Fruit fly (Drosophila melanogaster) whole organism, embryonic: ENCODE data around the gene MTF-1.

Experiments
- Atf-2 ChIP-seq: fragments of 200-800 bp; sonication (Bioruptor generic); optimal IDR thresholded peaks from 2 replicates; lab custom pipeline; 2016; ENCODE audit warnings: missing biosample characterization, missing genetic modification characterization
- CG10543 ChIP-seq: fragments of 200-800 bp; sonication (Bioruptor generic); optimal IDR thresholded peaks from 3 replicates; lab custom pipeline; 2017; ENCODE audit warnings: missing biosample characterization, mild to moderate bottlenecking, missing genetic modification characterization, moderate library complexity
- CG10959 ChIP-seq: fragments of 200-800 bp; sonication (Bioruptor generic); IDR thresholded peaks from 2 replicates; pipeline ENCODE4 v1.3.6; 2022; ENCODE audit warnings: missing biosample characterization, missing genetic modification characterization
- CG11093 ChIP-seq: fragments of 200-800 bp; sonication (Bioruptor generic); IDR thresholded peaks from 3 replicates; pipeline ENCODE4 v1.3.6; 2022; ENCODE audit warnings: missing biosample characterization, missing genetic modification characterization
- CG11504 ChIP-seq: fragments of 200-800 bp; sonication (Bioruptor generic); optimal IDR thresholded peaks from 3 replicates; lab custom pipeline; 2019; ENCODE audit warnings: missing biosample characterization, mild to moderate bottlenecking, missing genetic modification characterization, moderate library complexity
- CG12744 ChIP-seq: fragments of 200-800 bp; sonication (Bioruptor generic); optimal IDR thresholded peaks from 2 replicates; lab custom pipeline; 2016; ENCODE audit warnings: missing biosample characterization, missing genetic modification characterization
- CG13287 ChIP-seq: fragments of 200-800 bp; sonication (Bioruptor generic); IDR thresholded peaks from 2 replicates; pipeline ENCODE4 v1.3.6; 2022; ENCODE audit warnings: missing biosample characterization, missing genetic modification characterization; ENCODE audit not compliant: partially characterized antibody
- CG13894 ChIP-seq: fragments of 200-800 bp; sonication (Bioruptor generic); optimal IDR thresholded peaks from 3 replicates; lab custom pipeline; 2018; ENCODE audit warnings: missing biosample characterization, mild to moderate bottlenecking, missing genetic modification characterization, moderate library complexity
- CG16863 ChIP-seq: fragments of 200-800 bp; sonication (Bioruptor generic); optimal IDR thresholded peaks from 3 replicates; lab custom pipeline; 2016; ENCODE audit warnings: missing biosample characterization, missing genetic modification characterization
- CG17361 ChIP-seq: fragments of 200-800 bp; sonication (Bioruptor generic); IDR thresholded peaks from 3 replicates; pipeline ENCODE4 v1.3.6; 2022; ENCODE audit warnings: missing biosample characterization, missing genetic modification characterization
- CG2199 ChIP-seq: fragments of 200-800 bp; sonication (Bioruptor generic); IDR thresholded peaks from 3 replicates; pipeline ENCODE4 v1.3.6; 2022; ENCODE audit warnings: missing biosample characterization, missing genetic modification characterization
- CG31441 ChIP-seq: fragments of 200-800 bp; sonication (Bioruptor generic); IDR thresholded peaks from 2 replicates; pipeline ENCODE4 v1.3.6; 2022; ENCODE audit warnings: missing biosample characterization, missing genetic modification characterization
- CG3163 ChIP-seq: fragments of 200-800 bp; sonication (Bioruptor generic); optimal IDR thresholded peaks from 3 replicates; lab custom pipeline; 2016; ENCODE audit warnings: missing biosample characterization, missing genetic modification characterization
- CG32772 ChIP-seq: fragments of 200-800 bp; sonication (Bioruptor generic); IDR thresholded peaks from 2 replicates; pipeline ENCODE4 v1.3.6; 2022; ENCODE audit warnings: missing biosample characterization, missing genetic modification characterization
- CG4854 ChIP-seq: fragments of 200-800 bp; sonication (Bioruptor generic); optimal IDR thresholded peaks from 2 replicates; lab custom pipeline; 2016; ENCODE audit warnings: missing biosample characterization, missing genetic modification characterization, inconsistent platforms
- CG6791 ChIP-seq: fragments of 200-800 bp; sonication (Bioruptor generic); IDR thresholded peaks from 3 replicates; pipeline ENCODE4 v1.3.6; 2022; ENCODE audit warnings: missing biosample characterization, missing genetic modification characterization; ENCODE audit not compliant: partially characterized antibody
- CG8089 ChIP-seq: fragments of 200-800 bp; sonication (Bioruptor generic); optimal IDR thresholded peaks from 3 replicates; lab custom pipeline; 2016; ENCODE audit warnings: missing biosample characterization, missing genetic modification characterization
- Dbx ChIP-seq: fragments of 200-800 bp; sonication (Bioruptor generic); IDR thresholded peaks from 3 replicates; pipeline ENCODE4 v1.3.6; 2022; ENCODE audit warnings: missing biosample characterization, missing genetic modification characterization
- Dll ChIP-seq: fragments of 200-800 bp; sonication (Bioruptor generic); IDR thresholded peaks from 4 replicates; pipeline ENCODE4 v1.3.6; 2022; ENCODE audit warnings: missing biosample characterization, missing genetic modification characterization; ENCODE audit not compliant: partially characterized antibody
- Fer1 ChIP-seq: fragments of 200-800 bp; sonication (Bioruptor generic); optimal IDR thresholded peaks from 2 replicates; lab custom pipeline; 2017; ENCODE audit warnings: missing biosample characterization, mild to moderate bottlenecking, missing genetic modification characterization
- Gsc ChIP-seq: fragments of 200-800 bp; sonication (Bioruptor generic); IDR thresholded peaks from 2 replicates; pipeline ENCODE4 v1.3.6; 2022; ENCODE audit warnings: missing biosample characterization, missing genetic modification characterization
- Hr51 ChIP-seq, 2 experiments: fragments of 200-800 bp; sonication (Bioruptor generic); optimal IDR thresholded peaks; 2 replicates in 1 of 2; 3 replicates in 1 of 2; lab custom pipeline; 2016 to 2018; ENCODE audit warnings: missing biosample characterization in 2 of 2, missing genetic modification characterization in 2 of 2, mild to moderate bottlenecking in 1 of 2, moderate library complexity in 1 of 2
- Sin3A ChIP-seq: fragments of >200 bp; optimal IDR thresholded peaks from 2 replicates; lab custom pipeline; 2018
- Sox102F ChIP-seq: fragments of 200-800 bp; sonication (Bioruptor generic); optimal IDR thresholded peaks from 2 replicates; lab custom pipeline; 2018; ENCODE audit warnings: missing biosample characterization, mild to moderate bottlenecking, missing genetic modification characterization, moderate library complexity
- Ssrp ChIP-seq: fragments of 200-800 bp; sonication (Bioruptor generic); optimal IDR thresholded peaks from 2 replicates; lab custom pipeline; 2018; ENCODE audit warnings: missing biosample characterization, mild to moderate bottlenecking, missing genetic modification characterization, moderate library complexity
- Vsx1 ChIP-seq: fragments of 200-800 bp; sonication (Bioruptor generic); optimal IDR thresholded peaks from 2 replicates; lab custom pipeline; 2017; ENCODE audit warnings: missing biosample characterization, mild to moderate bottlenecking, missing genetic modification characterization, missing genetic modification reagents
- abd-A ChIP-seq: fragments of 200-800 bp; sonication (Bioruptor generic); optimal IDR thresholded peaks from 3 replicates; lab custom pipeline; 2019; ENCODE audit warnings: missing biosample characterization, mild to moderate bottlenecking, missing genetic modification characterization, moderate library complexity
- aop ChIP-seq: fragments of 200-800 bp; sonication (Bioruptor generic); IDR thresholded peaks from 2 replicates; pipeline ENCODE4 v1.3.6; 2022; ENCODE audit warnings: missing biosample characterization, missing genetic modification characterization
- cas ChIP-seq: fragments of 200-800 bp; sonication (Bioruptor generic); IDR thresholded peaks from 2 replicates; pipeline ENCODE4 v1.3.6; 2022; ENCODE audit warnings: missing biosample characterization, missing genetic modification characterization
- cg ChIP-seq: fragments of 200-800 bp; sonication (Bioruptor generic); optimal IDR thresholded peaks from 3 replicates; lab custom pipeline; 2019; ENCODE audit warnings: missing biosample characterization, mild to moderate bottlenecking, missing genetic modification characterization, moderate library complexity
- chif ChIP-seq, 2 experiments: fragments of 200-800 bp; sonication (Bioruptor generic); optimal IDR thresholded peaks; 3 replicates each; lab custom pipeline; 2016; ENCODE audit warnings: missing biosample characterization in 2 of 2, missing genetic modification characterization in 2 of 2
- chn ChIP-seq: fragments of 200-800 bp; sonication (Bioruptor generic); optimal IDR thresholded peaks from 2 replicates; lab custom pipeline; 2016; ENCODE audit warnings: missing biosample characterization, missing genetic modification characterization
- dimm ChIP-seq: fragments of 200-800 bp; sonication (Bioruptor generic); IDR thresholded peaks from 2 replicates; pipeline ENCODE4 v1.3.6; 2022; ENCODE audit warnings: missing biosample characterization, missing genetic modification characterization
- dmrt99B ChIP-seq: fragments of 200-800 bp; sonication (Bioruptor generic); optimal IDR thresholded peaks from 2 replicates; lab custom pipeline; 2018; ENCODE audit warnings: missing biosample characterization, mild to moderate bottlenecking, missing genetic modification characterization, moderate library complexity
- gt ChIP-seq: fragments of 200-800 bp; sonication (Bioruptor generic); IDR thresholded peaks from 2 replicates; pipeline ENCODE4 v1.3.6; 2022; ENCODE audit warnings: missing biosample characterization, missing genetic modification characterization
- inv ChIP-seq: fragments of 200-800 bp; sonication (Bioruptor generic); IDR thresholded peaks from 2 replicates; pipeline ENCODE4 v1.3.6; 2022; ENCODE audit warnings: missing biosample characterization, missing genetic modification characterization; ENCODE audit not compliant: partially characterized antibody
- lmd ChIP-seq: fragments of 200-800 bp; sonication (Bioruptor generic); IDR thresholded peaks from 2 replicates; pipeline ENCODE4 v1.3.6; 2022; ENCODE audit warnings: missing biosample characterization, missing genetic modification characterization
- mld ChIP-seq: fragments of 200-800 bp; sonication (Bioruptor generic); IDR thresholded peaks from 3 replicates; pipeline ENCODE4 v1.3.6; 2022; ENCODE audit warnings: missing biosample characterization, missing genetic modification characterization; ENCODE audit not compliant: partially characterized antibody
- nau ChIP-seq: fragments of 200-800 bp; sonication (Bioruptor generic); optimal IDR thresholded peaks from 3 replicates; lab custom pipeline; 2017; ENCODE audit warnings: missing biosample characterization, mild to moderate bottlenecking, missing genetic modification characterization, missing genetic modification reagents
- nerfin-2 ChIP-seq: fragments of 200-800 bp; sonication (Bioruptor generic); IDR thresholded peaks from 2 replicates; pipeline ENCODE4 v1.3.6; 2022; ENCODE audit warnings: missing biosample characterization, missing genetic modification characterization; ENCODE audit not compliant: partially characterized antibody
- otp ChIP-seq: fragments of 200-800 bp; sonication (Bioruptor generic); IDR thresholded peaks from 3 replicates; pipeline ENCODE4, ENCODE4 v1.3.6; 2022; ENCODE audit warnings: missing biosample characterization, missing genetic modification characterization
- peb ChIP-seq: fragments of 200-800 bp; sonication (Bioruptor generic); IDR thresholded peaks from 2 replicates; pipeline ENCODE4 v1.3.6; 2022; ENCODE audit warnings: missing biosample characterization, missing genetic modification characterization
- phol ChIP-seq: fragments of 200-800 bp; sonication (Bioruptor generic); optimal IDR thresholded peaks from 3 replicates; lab custom pipeline; 2018; ENCODE audit warnings: missing biosample characterization, mild to moderate bottlenecking, missing genetic modification characterization, moderate library complexity
- schlank ChIP-seq: fragments of 200-800 bp; sonication (Bioruptor generic); optimal IDR thresholded peaks from 2 replicates; lab custom pipeline; 2018; ENCODE audit warnings: missing biosample characterization, mild to moderate bottlenecking, missing genetic modification characterization
- scrt ChIP-seq: fragments of 200-800 bp; sonication (Bioruptor generic); optimal IDR thresholded peaks from 2 replicates; lab custom pipeline; 2018; ENCODE audit warnings: missing biosample characterization, mild to moderate bottlenecking, missing genetic modification characterization, moderate library complexity
- stwl ChIP-seq: fragments of 200-800 bp; sonication (Bioruptor generic); optimal IDR thresholded peaks from 3 replicates; lab custom pipeline; 2018; ENCODE audit warnings: missing biosample characterization, mild to moderate bottlenecking, missing genetic modification characterization, moderate library complexity
- tup ChIP-seq: fragments of 200-800 bp; sonication (Bioruptor generic); optimal IDR thresholded peaks from 2 replicates; lab custom pipeline; 2016; ENCODE audit warnings: missing biosample characterization, mild to moderate bottlenecking, missing genetic modification characterization, moderate library complexity
- vfl ChIP-seq: fragments of 200-800 bp; sonication (Bioruptor generic); optimal IDR thresholded peaks from 2 replicates; lab custom pipeline; 2016; ENCODE audit warnings: missing biosample characterization, missing genetic modification characterization
- zfh1 ChIP-seq: fragments of 200-800 bp; sonication (Bioruptor generic); IDR thresholded peaks from 3 replicates; pipeline ENCODE4 v1.3.6; 2022; ENCODE audit warnings: missing biosample characterization, missing genetic modification characterization

Gene MTF-1

dm6 chr3L:9460775-9461491 is 30.8 kb downstream of the MTF-1 start, which contains the start of the genes CG3434 and CG44838 (continued):
- TF ChIP-seq dmrt99B (tag; lab: Kevin White, UChicago): peak; percentile 74
- TF ChIP-seq dimm (GFP tag; lab: Robert Waterston, UW): no peak
- peak; percentile 86 for TF ChIP-seq Fer1 (GFP tag; lab: Kevin White, UChicago)
- TF ChIP-seq tup (GFP tag; lab: Kevin White, UChicago): peak; percentile 38
- peak; percentile 21; the same call in 1 of the 4 replicates for TF ChIP-seq Dll (GFP tag; lab: Robert Waterston, UW)
- peak; percentile 28 for TF ChIP-seq CG12744 (GFP tag; lab: Kevin White, UChicago)
- peak; percentile 86 for TF ChIP-seq CG17361 (GFP tag; lab: Robert Waterston, UW)
- TF ChIP-seq otp: peak; percentile 72; the same call in 2 of the 3 replicates
- peak; percentile 87 for TF ChIP-seq CG31441
- TF ChIP-seq Gsc: no peak; the same call in 1 of the 2 replicates
- peak; percentile 75 for TF ChIP-seq Ssrp (tag; lab: Kevin White, UChicago)
- no peak for TF ChIP-seq inv (GFP tag; lab: Robert Waterston, UW)
- peak; percentile 79 for TF ChIP-seq CG11504 (tag; lab: Kevin White, UChicago)
- TF ChIP-seq stwl (tag; lab: Kevin White, UChicago): peak; percentile 75
- peak; percentile 48 for TF ChIP-seq CG4854 (GFP tag; lab: Kevin White, UChicago)
- peak; percentile 79 for TF ChIP-seq Sox102F (GFP tag; lab: Kevin White, UChicago)
- no peak for TF ChIP-seq mld (GFP tag; lab: Robert Waterston, UW)
- no peak for TF ChIP-seq nerfin-2 (GFP tag; lab: Robert Waterston, UW)
- TF ChIP-seq CG11093: peak; percentile 45; the same call in 1 of the 3 replicates
- peak; percentile 78 for TF ChIP-seq chn (GFP tag; lab: Kevin White, UChicago)
- TF ChIP-seq Dbx (GFP tag; lab: Robert Waterston, UW): peak; percentile 77; the same call in 2 of the 3 replicates
- no peak for TF ChIP-seq gt (GFP tag; lab: Robert Waterston, UW)
- peak; percentile 19 for TF ChIP-seq Atf-2
- TF ChIP-seq CG10543: peak; percentile 91
- peak; percentile 65 for TF ChIP-seq CG32772
- peak; percentile 80 for TF ChIP-seq abd-A (tag; lab: Kevin White, UChicago)
- peak; percentile 85 for TF ChIP-seq CG13894 (tag; lab: Kevin White, UChicago)
- TF ChIP-seq zfh1 (GFP tag; lab: Robert Waterston, UW): peak; percentile 68; the same call in 2 of the 3 replicates
- peak; percentile 96 for TF ChIP-seq phol (tag; lab: Kevin White, UChicago)
- no peak for TF ChIP-seq CG10959 (GFP tag; lab: Robert Waterston, UW)
- TF ChIP-seq CG13287 (GFP tag; lab: Robert Waterston, UW): peak; percentile 67
- peak; percentile 58 for TF ChIP-seq Vsx1 (GFP tag; lab: Kevin White, UChicago)
- peak; percentile 75 for TF ChIP-seq scrt (GFP tag; lab: Kevin White, UChicago)
- no peak for TF ChIP-seq CG6791 (GFP tag; lab: Robert Waterston, UW)
- TF ChIP-seq CG8089 (GFP tag; lab: Kevin White, UChicago): no peak
- TF ChIP-seq Hr51 (GFP tag; optimal IDR thresholded peaks at IDR 0.05; lab: Kevin White, UChicago): peak; percentile 66 to 81
- TF ChIP-seq CG16863: peak; percentile 71
- TF ChIP-seq nau (GFP tag; lab: Kevin White, UChicago): peak; percentile 48
- 0 out of 2 replicates have a peak, but pooled peaks have one; percentile 65 for TF ChIP-seq cas
- TF ChIP-seq schlank: no peak
- peak; percentile 42 for TF ChIP-seq peb (GFP tag; lab: Robert Waterston, UW)
- TF ChIP-seq CG3163 (GFP tag; lab: Kevin White, UChicago): peak; percentile 31
- no peak for TF ChIP-seq aop (GFP tag; lab: Robert Waterston, UW)
- peak; percentile 76 for TF ChIP-seq CG2199 (GFP tag; lab: Robert Waterston, UW)
- peak; percentile 58 to 78 for TF ChIP-seq chif (GFP tag; optimal IDR thresholded peaks at IDR 0.05; lab: Kevin White, UChicago)
- TF ChIP-seq cg (GFP tag; lab: Kevin White, UChicago): peak; percentile 60
- TF ChIP-seq vfl (GFP tag; lab: Kevin White, UChicago): peak; percentile 68
- peak; percentile 70 for TF ChIP-seq lmd (GFP tag; lab: Robert Waterston, UW)
- peak; percentile 2 for TF ChIP-seq Sin3A
